Worm (Caenorhabditis elegans) whole organism, young adult: Measurements from ENCODE around the gene rop-1.

Experiments
- pha-4 ChIP-seq: fragments of 150-350 bp; sonication (generic microtip); optimal IDR thresholded peaks from 2 replicates; lab custom pipeline; 2014; ENCODE audit warnings: missing biosample characterization, missing genetic modification reagents, missing genetic modification characterization
- snpc-4 ChIP-seq, 5 experiments: fragments of 150-350 bp in 1 of 5; sonication (generic microtip) in 4 of 5; optimal IDR thresholded peaks; 2 replicates each; lab custom pipeline; 2014 to 2018; ENCODE audit warnings: missing genetic modification characterization in 5 of 5, missing biosample characterization in 3 of 5, antibody characterized with exemption in 2 of 5, mild to moderate bottlenecking in 2 of 5, missing compliant biosample characterization in 2 of 5, missing genotype in 2 of 5, moderate library complexity in 2 of 5, missing genetic modification reagents in 1 of 5

DNA sequence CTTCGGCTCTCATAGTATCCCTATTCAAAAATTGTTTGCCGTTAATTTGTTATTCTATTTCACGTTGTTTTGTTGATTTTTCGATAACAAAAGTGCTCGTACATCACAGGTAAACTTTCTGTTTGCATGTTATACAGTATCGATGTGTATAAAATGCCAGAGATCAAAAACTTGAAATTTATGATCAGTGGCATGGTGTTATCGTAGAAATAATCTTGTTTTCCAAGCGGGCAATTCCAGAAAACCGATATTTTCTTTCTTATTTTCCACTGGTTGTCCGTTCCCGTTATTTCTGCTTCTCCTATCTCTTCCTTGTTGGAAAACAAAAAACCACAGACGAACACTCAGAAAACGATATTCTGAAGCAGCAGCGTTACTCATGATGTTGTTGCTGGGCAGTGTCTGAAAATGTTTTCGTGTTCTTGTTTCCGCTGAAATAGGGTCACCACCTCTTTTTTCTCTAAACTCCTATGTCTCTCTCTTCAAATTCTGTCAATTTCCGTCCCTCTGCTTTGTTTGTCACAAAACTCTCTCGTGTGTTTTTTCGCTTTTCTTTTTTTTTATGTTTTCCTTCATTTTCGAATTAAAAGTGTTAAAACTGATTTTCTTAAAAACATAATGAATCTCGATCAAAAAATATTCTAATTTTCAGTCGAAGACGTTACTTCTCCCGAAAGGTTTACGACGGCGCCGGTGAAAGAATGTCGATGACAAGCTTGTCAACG is 6.4 kb downstream of the rop-1 start, which contains the start of gene akt-1:
- TF ChIP-seq pha-4: no peak
- TF ChIP-seq snpc-4 (GFP tag; optimal IDR thresholded peaks at IDR 0.05; lab: Kevin White, UChicago): no peak
- no peak for TF ChIP-seq snpc-4 (tag; optimal IDR thresholded peaks at IDR 0.05; lab: Kevin White, UChicago)
